Fruit fly (Drosophila melanogaster): ENCODE measurements around the gene CG6565.
A peak's percentile ranks its signal among the peaks of the same experiment; 100 is the strongest.

The CG6565 gene

DNA sequence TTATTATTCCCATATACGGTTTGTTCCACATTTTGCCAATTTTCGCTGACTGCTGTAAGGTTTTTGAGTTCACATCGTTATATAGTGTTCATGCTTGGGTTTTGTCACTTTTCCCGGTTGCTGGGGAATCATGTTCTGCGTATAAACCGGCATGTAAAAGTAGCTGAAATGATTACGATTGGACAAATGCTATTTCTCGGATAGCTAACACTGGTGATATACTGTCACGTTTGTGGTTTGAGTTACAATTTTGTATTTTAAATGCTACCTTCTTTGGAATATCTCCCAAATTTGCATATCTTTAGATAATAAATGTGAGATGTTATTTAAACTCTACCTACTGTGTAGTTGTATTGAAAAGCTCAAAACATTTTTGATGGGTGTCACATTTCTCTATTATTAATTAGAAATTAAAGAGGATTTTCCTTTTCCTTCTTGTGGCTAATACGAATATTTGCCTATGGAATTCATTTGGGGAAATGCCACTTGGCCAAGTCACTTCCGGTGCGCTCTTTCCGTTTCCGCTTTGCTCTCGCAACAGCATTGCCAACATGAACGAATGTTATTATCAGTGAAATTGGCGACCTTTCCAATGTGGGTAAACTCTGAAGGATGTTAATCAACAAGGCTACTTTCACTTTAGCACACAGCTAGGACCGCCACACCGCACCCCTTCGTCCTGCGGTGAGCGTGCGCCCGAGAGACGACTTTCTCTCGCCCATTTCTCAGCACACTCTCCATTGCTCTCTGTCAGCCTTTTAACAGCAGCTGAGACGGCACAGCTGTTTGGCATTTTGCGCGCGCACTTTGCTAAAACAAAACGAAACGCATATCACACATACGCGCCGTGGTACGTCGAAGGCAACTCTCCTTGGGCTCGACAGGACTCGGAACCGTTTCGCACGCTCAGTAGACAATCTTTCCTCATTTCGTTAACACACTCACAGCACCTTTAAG lies 41.0 kb downstream of the CG6565 start, which contains the start of the genes CG16956, CG42784 and CG43850 (continued):
- no peak for TF ChIP-seq CG14667 (GFP tag; IDR thresholded peaks at IDR 0.05)
- no peak for TF ChIP-seq peb (GFP tag; IDR thresholded peaks at IDR 0.05)
- TF ChIP-seq wek (GFP tag; optimal IDR thresholded peaks at IDR 0.05) = peak; percentile 80
- peak; percentile 40 for TF ChIP-seq CG2116 (GFP tag; optimal IDR thresholded peaks at IDR 0.05)
- TF ChIP-seq CG9215 (GFP tag; IDR thresholded peaks at IDR 0.05) = no peak; the same call in 1 of the 2 replicates
- TF ChIP-seq HHEX (GFP tag; optimal IDR thresholded peaks at IDR 0.05) = peak; percentile 78
- TF ChIP-seq gsb (GFP tag; IDR thresholded peaks at IDR 0.05) = no peak
- peak; percentile 67 for TF ChIP-seq unpg (GFP tag; optimal IDR thresholded peaks at IDR 0.05)
- no peak for TF ChIP-seq ssp (GFP tag; IDR thresholded peaks at IDR 0.05)
- peak; percentile 54 for TF ChIP-seq Sox100B (GFP tag; optimal IDR thresholded peaks at IDR 0.05)
- no peak for TF ChIP-seq CG16813 (GFP tag; IDR thresholded peaks at IDR 0.05; ENCODE audit: partially characterized antibody)
- peak; percentile 89 for TF ChIP-seq CG3281 (GFP tag; optimal IDR thresholded peaks at IDR 0.05)
- TF ChIP-seq onecut (GFP tag; IDR thresholded peaks at IDR 0.05) = peak; percentile 59
- TF ChIP-seq crol (GFP tag; IDR thresholded peaks at IDR 0.05) = peak; percentile 25; the same call in 1 of the 2 replicates
- peak; percentile 45 for TF ChIP-seq CG10209 (GFP tag; optimal IDR thresholded peaks at IDR 0.05)
- TF ChIP-seq CG3163 (GFP tag; optimal IDR thresholded peaks at IDR 0.05) = no peak
- no peak for TF ChIP-seq CG11456 (GFP tag; IDR thresholded peaks at IDR 0.05)
- TF ChIP-seq CG14965 (GFP tag; optimal IDR thresholded peaks at IDR 0.05; ENCODE audit: borderline replicate concordance) = no peak
- no peak; the same call in 1 of the 2 replicates for TF ChIP-seq HLH3B (GFP tag; IDR thresholded peaks at IDR 0.05)
- no peak for TF ChIP-seq CG1602 (GFP tag; optimal IDR thresholded peaks at IDR 0.05)
- TF ChIP-seq stc (GFP tag; IDR thresholded peaks at IDR 0.05) = no peak
- TF ChIP-seq Dfd (GFP tag; optimal IDR thresholded peaks at IDR 0.05) = no peak
- no peak for TF ChIP-seq CG6689 (GFP tag; IDR thresholded peaks at IDR 0.05)
- TF ChIP-seq p53 (GFP tag; optimal IDR thresholded peaks at IDR 0.05) = no peak
- no peak for TF ChIP-seq D19A (tag; optimal IDR thresholded peaks at IDR 0.05)
- TF ChIP-seq Fer1 (GFP tag; optimal IDR thresholded peaks at IDR 0.05) = peak; percentile 92
- TF ChIP-seq Oaz (GFP tag; IDR thresholded peaks at IDR 0.05) = no peak
- TF ChIP-seq phol (tag; optimal IDR thresholded peaks at IDR 0.05) = no peak
- TF ChIP-seq MBD-R2 (GFP tag; IDR thresholded peaks at IDR 0.05) = no peak
- TF ChIP-seq CG10959 (GFP tag; IDR thresholded peaks at IDR 0.05) = no peak
- TF ChIP-seq CG31388 (GFP tag; optimal IDR thresholded peaks at IDR 0.05) = no peak
- TF ChIP-seq wdn (GFP tag; IDR thresholded peaks at IDR 0.05) = no peak
- peak in 1 of 2 experiments; percentile 69 for TF ChIP-seq Hr51 (GFP tag; optimal IDR thresholded peaks at IDR 0.05)
- TF ChIP-seq Adf1 (GFP tag; IDR thresholded peaks at IDR 0.05) = no peak; the same call in 1 of the 2 replicates
- TF ChIP-seq aop (GFP tag; IDR thresholded peaks at IDR 0.05) = no peak
- no peak; the same call in 1 of the 2 replicates for TF ChIP-seq amos (GFP tag; IDR thresholded peaks at IDR 0.05; ENCODE audit: partially characterized antibody)
- no peak for TF ChIP-seq Opbp (GFP tag; IDR thresholded peaks at IDR 0.05; ENCODE audit: partially characterized antibody)
- peak; percentile 42 for TF ChIP-seq her (GFP tag; optimal IDR thresholded peaks at IDR 0.05)
- TF ChIP-seq Ets65A (GFP tag) = peak; percentile 51
- TF ChIP-seq gcm2 (GFP tag; optimal IDR thresholded peaks at IDR 0.05) = no peak
- TF ChIP-seq gem (tag; optimal IDR thresholded peaks at IDR 0.05) = no peak
- TF ChIP-seq Bgb (GFP tag; IDR thresholded peaks at IDR 0.05; ENCODE audit: partially characterized antibody) = no peak
- no peak for TF ChIP-seq Lpt (GFP tag; optimal IDR thresholded peaks at IDR 0.05)
- TF ChIP-seq bowl (GFP tag; IDR thresholded peaks at IDR 0.05) = peak; percentile 42; the same call in 1 of the 2 replicates
- TF ChIP-seq CG12744 (GFP tag; optimal IDR thresholded peaks at IDR 0.05) = no peak
- TF ChIP-seq HmgZ (tag; optimal IDR thresholded peaks at IDR 0.05) = peak; percentile 2
- TF ChIP-seq lilli (GFP tag; optimal IDR thresholded peaks at IDR 0.05) = no peak
- TF ChIP-seq row (GFP tag; IDR thresholded peaks at IDR 0.05) = no peak
- TF ChIP-seq CHES-1-like (GFP tag; optimal IDR thresholded peaks at IDR 0.05) = no peak
